Fruit fly (Drosophila melanogaster) S2 (cell line): ENCODE results near the gene Pdi.

ENCODE experiments used
- CG8478 ChIP-seq: fragments of >200 bp; optimal IDR thresholded peaks from 2 replicates; lab custom pipeline; 2018
- CTCF ChIP-seq, 2 experiments: fragments of >200 bp; optimal IDR thresholded peaks; 2 replicates each; lab custom pipeline; 2018

- TF ChIP-seq CTCF (optimal IDR thresholded peaks at IDR 0.05; lab: Kevin White, UChicago), result no peak
- no peak for TF ChIP-seq CG8478 (lab: Kevin White, UChicago)
Observed at dm6 chr3L:15088285-15088684, 54.4 kb downstream of the Pdi start.
